Worm (Caenorhabditis elegans) whole organism, L1 larva: ENCODE data around the gene T21C9.9.
A peak's percentile ranks its signal among the peaks of the same experiment; 100 is the strongest.

Experiments used
- C04F5.9 ChIP-seq: sonication (generic microtip); optimal IDR thresholded peaks from 2 replicates; lab custom pipeline; 2016; ENCODE audit warnings: missing genetic modification characterization, missing compliant biosample characterization
- C16A3.4 ChIP-seq: fragments of 150-350 bp; optimal IDR thresholded peaks from 2 replicates; lab custom pipeline; 2014; ENCODE audit warnings: missing biosample characterization, missing genetic modification characterization
- aha-1 ChIP-seq: fragments of 150-350 bp; optimal IDR thresholded peaks from 2 replicates; lab custom pipeline; 2014; ENCODE audit warnings: missing biosample characterization, missing genetic modification characterization
- aly-2 ChIP-seq: fragments of 150-350 bp; optimal IDR thresholded peaks from 2 replicates; lab custom pipeline; 2014; ENCODE audit warnings: missing biosample characterization, missing genetic modification characterization
- ceh-63 ChIP-seq: fragments of 200-800 bp; sonication (Bioruptor generic); optimal IDR thresholded peaks from 2 replicates; lab custom pipeline; 2018; ENCODE audit warnings: mild to moderate bottlenecking, missing genetic modification characterization, missing compliant biosample characterization
- ceh-8 ChIP-seq: fragments of 200-800 bp; sonication (Bioruptor generic); optimal IDR thresholded peaks from 2 replicates; lab custom pipeline; 2018; ENCODE audit warnings: mild to moderate bottlenecking, missing genetic modification characterization, moderate library complexity, missing compliant biosample characterization
- ceh-82 ChIP-seq, 3 experiments: fragments of 150-350 bp in 1 of 3; sonication (generic microtip) in 2 of 3; optimal IDR thresholded peaks; 2 replicates each; lab custom pipeline; 2014 to 2017; ENCODE audit warnings: missing biosample characterization in 3 of 3, missing genetic modification characterization in 3 of 3
- ceh-88 ChIP-seq: fragments of 200-800 bp; sonication (Bioruptor generic); IDR thresholded peaks from 2 replicates; pipeline ENCODE4 v1.3.6; 2022; ENCODE audit warnings: missing genetic modification characterization, missing compliant biosample characterization
- ces-1 ChIP-seq: fragments of 150-350 bp; optimal IDR thresholded peaks from 2 replicates; lab custom pipeline; 2014; ENCODE audit warnings: missing biosample characterization, missing genetic modification reagents, missing genetic modification characterization
- dpl-1 ChIP-seq, 3 experiments: fragments of 150-350 bp in 2 of 3; sonication (generic microtip) in 1 of 3; optimal IDR thresholded peaks; 2 replicates each; lab custom pipeline; 2014 to 2017; ENCODE audit warnings: missing biosample characterization in 3 of 3, missing genetic modification characterization in 3 of 3, missing genetic modification reagents in 3 of 3
- dsc-1 ChIP-seq: sonication (generic microtip); optimal IDR thresholded peaks from 2 replicates; lab custom pipeline; 2016; ENCODE audit warnings: mild to moderate bottlenecking, missing genetic modification characterization, missing compliant biosample characterization
- efl-1 ChIP-seq, 4 experiments: fragments of 150-350 bp; optimal IDR thresholded peaks in 3 of 4; peaks in 1 of 4; 1 replicate in 1 of 4; 2 replicates in 3 of 4; lab custom pipeline; 2014; ENCODE audit warnings: missing biosample characterization in 2 of 4, missing genetic modification characterization in 2 of 4, missing genetic modification reagents in 2 of 4
- efl-3 ChIP-seq: fragments of 200-800 bp; sonication (Bioruptor generic); optimal IDR thresholded peaks from 2 replicates; lab custom pipeline; 2018; ENCODE audit warnings: mild to moderate bottlenecking, missing genetic modification characterization, missing compliant biosample characterization
- fkh-4 ChIP-seq: sonication (generic microtip); optimal IDR thresholded peaks from 2 replicates; lab custom pipeline; 2016; ENCODE audit warnings: missing compliant biosample characterization, missing genetic modification characterization, borderline replicate concordance
- fos-1 ChIP-seq: fragments of 150-350 bp; optimal IDR thresholded peaks from 2 replicates; lab custom pipeline; 2014; ENCODE audit warnings: missing biosample characterization, missing genetic modification characterization
- grh-1 ChIP-seq: fragments of 200-800 bp; sonication (Bioruptor generic); IDR thresholded peaks from 2 replicates; pipeline ENCODE4 v1.3.6; 2022; ENCODE audit warnings: missing genetic modification reagents, missing genetic modification characterization, missing compliant biosample characterization
- hlh-17 ChIP-seq: fragments of 200-800 bp; sonication (Bioruptor generic); optimal IDR thresholded peaks from 2 replicates; lab custom pipeline; 2018; ENCODE audit warnings: missing genetic modification characterization, mild to moderate bottlenecking, missing compliant biosample characterization, moderate library complexity, borderline replicate concordance
- hlh-4 ChIP-seq: sonication (generic microtip); optimal IDR thresholded peaks from 2 replicates; lab custom pipeline; 2016; ENCODE audit warnings: mild to moderate bottlenecking, missing genetic modification characterization, missing compliant biosample characterization
- irx-1 ChIP-seq: sonication (generic microtip); optimal IDR thresholded peaks from 2 replicates; lab custom pipeline; 2016; ENCODE audit warnings: missing genetic modification characterization, missing compliant biosample characterization
- lin-13 ChIP-seq: fragments of 150-350 bp; optimal IDR thresholded peaks from 2 replicates; lab custom pipeline; 2014; ENCODE audit warnings: missing biosample characterization, missing genetic modification reagents, missing genetic modification characterization
- lin-14 ChIP-seq: fragments of 200-800 bp; sonication (Bioruptor generic); optimal IDR thresholded peaks from 2 replicates; lab custom pipeline; 2018; ENCODE audit warnings: mild to moderate bottlenecking, missing genetic modification characterization, moderate library complexity, missing compliant biosample characterization
- lin-15B ChIP-seq: fragments of 150-350 bp; sonication (generic microtip); optimal IDR thresholded peaks from 3 replicates; lab custom pipeline; 2014; ENCODE audit warnings: missing biosample characterization, missing genetic modification characterization
- lin-35 ChIP-seq, 2 experiments: fragments of 150-350 bp; optimal IDR thresholded peaks; 2 replicates each; lab custom pipeline; 2014; ENCODE audit warnings: missing biosample characterization in 2 of 2, missing genetic modification characterization in 2 of 2, missing genetic modification reagents in 2 of 2
- lsy-2 ChIP-seq, 2 experiments: fragments of 150-350 bp; optimal IDR thresholded peaks; 2 replicates each; lab custom pipeline; 2014; ENCODE audit warnings: missing biosample characterization in 2 of 2, missing genetic modification characterization in 2 of 2
- mdl-1 ChIP-seq, 2 experiments: fragments of 150-350 bp; optimal IDR thresholded peaks; 2 replicates each; lab custom pipeline; 2014 to 2017; ENCODE audit warnings: missing biosample characterization in 2 of 2, missing genetic modification characterization in 2 of 2, inconsistent platforms in 1 of 2
- mef-2 ChIP-seq: fragments of 150-350 bp; optimal IDR thresholded peaks from 2 replicates; lab custom pipeline; 2014; ENCODE audit warnings: missing biosample characterization, missing genetic modification characterization
- mep-1 ChIP-seq: fragments of 150-350 bp; optimal IDR thresholded peaks from 2 replicates; lab custom pipeline; 2014; ENCODE audit warnings: missing biosample characterization, missing genetic modification characterization
- nhr-12 ChIP-seq: sonication (generic microtip); optimal IDR thresholded peaks from 2 replicates; lab custom pipeline; 2017; ENCODE audit warnings: missing biosample characterization, missing genetic modification characterization
- nhr-19 ChIP-seq: fragments of 200-800 bp; sonication (Bioruptor generic); conservative IDR thresholded peaks from 2 replicates; pipeline ENCODE4 v1.3.6; 2022; ENCODE audit warnings: missing genetic modification characterization, missing compliant biosample characterization
- nhr-20 ChIP-seq: sonication (generic microtip); optimal IDR thresholded peaks from 2 replicates; lab custom pipeline; 2016; ENCODE audit warnings: mild to moderate bottlenecking, missing genetic modification characterization, missing compliant biosample characterization
- nhr-47 ChIP-seq: sonication (generic microtip); optimal IDR thresholded peaks from 2 replicates; lab custom pipeline; 2016; ENCODE audit warnings: mild to moderate bottlenecking, missing genetic modification characterization, moderate library complexity, missing compliant biosample characterization
- nhr-76 ChIP-seq: sonication (generic microtip); optimal IDR thresholded peaks from 2 replicates; lab custom pipeline; 2017; ENCODE audit warnings: missing biosample characterization, missing genetic modification characterization
- nhr-77 ChIP-seq: fragments of 150-350 bp; optimal IDR thresholded peaks from 2 replicates; lab custom pipeline; 2014; ENCODE audit warnings: missing biosample characterization, missing genetic modification characterization
- nhr-90 ChIP-seq: sonication (generic microtip); optimal IDR thresholded peaks from 2 replicates; lab custom pipeline; 2016; ENCODE audit warnings: mild to moderate bottlenecking, missing genetic modification characterization, missing compliant biosample characterization; ENCODE audit not compliant: poor library complexity
- pqm-1 ChIP-seq: sonication (generic microtip); optimal IDR thresholded peaks from 3 replicates; lab custom pipeline; 2017; ENCODE audit warnings: missing biosample characterization, missing genetic modification characterization
- rnt-1 ChIP-seq: sonication (generic microtip); optimal IDR thresholded peaks from 2 replicates; lab custom pipeline; 2016; ENCODE audit warnings: mild to moderate bottlenecking, missing genetic modification characterization, moderate library complexity, missing compliant biosample characterization
- skn-1 ChIP-seq: fragments of 150-350 bp; optimal IDR thresholded peaks from 2 replicates; lab custom pipeline; 2014; ENCODE audit warnings: missing biosample characterization, missing genetic modification characterization
- sox-4 ChIP-seq: sonication (generic microtip); optimal IDR thresholded peaks from 2 replicates; lab custom pipeline; 2016; ENCODE audit warnings: missing genetic modification characterization, missing compliant biosample characterization
- swsn-7 ChIP-seq: sonication (generic microtip); optimal IDR thresholded peaks from 2 replicates; lab custom pipeline; 2016; ENCODE audit warnings: missing genetic modification characterization, missing compliant biosample characterization
- tbx-2 ChIP-seq: sonication (generic microtip); optimal IDR thresholded peaks from 2 replicates; lab custom pipeline; 2016; ENCODE audit warnings: missing genetic modification characterization, missing compliant biosample characterization
- unc-130 ChIP-seq: fragments of 150-350 bp; optimal IDR thresholded peaks from 2 replicates; lab custom pipeline; 2017; ENCODE audit warnings: missing biosample characterization, missing genetic modification characterization, inconsistent platforms
- unc-30 ChIP-seq: sonication (generic microtip); optimal IDR thresholded peaks from 2 replicates; lab custom pipeline; 2017; ENCODE audit warnings: missing biosample characterization, missing genetic modification characterization
- unc-86 ChIP-seq: sonication (generic microtip); optimal IDR thresholded peaks from 2 replicates; lab custom pipeline; 2016; ENCODE audit warnings: missing genetic modification characterization, missing compliant biosample characterization
- vab-15 ChIP-seq: sonication (generic microtip); optimal IDR thresholded peaks from 2 replicates; lab custom pipeline; 2017; ENCODE audit warnings: missing genotype, mild to moderate bottlenecking, missing genetic modification characterization, missing compliant biosample characterization
- xbp-1 ChIP-seq: sonication (generic microtip); optimal IDR thresholded peaks from 2 replicates; lab custom pipeline; 2016; ENCODE audit warnings: missing genetic modification characterization, missing compliant biosample characterization
- ztf-11 ChIP-seq, 2 experiments: sonication (generic microtip); optimal IDR thresholded peaks; 2 replicates each; lab custom pipeline; 2016 to 2017; ENCODE audit warnings: missing genetic modification characterization in 2 of 2, missing biosample characterization in 1 of 2, missing compliant biosample characterization in 1 of 2

The T21C9.9 gene

DNA sequence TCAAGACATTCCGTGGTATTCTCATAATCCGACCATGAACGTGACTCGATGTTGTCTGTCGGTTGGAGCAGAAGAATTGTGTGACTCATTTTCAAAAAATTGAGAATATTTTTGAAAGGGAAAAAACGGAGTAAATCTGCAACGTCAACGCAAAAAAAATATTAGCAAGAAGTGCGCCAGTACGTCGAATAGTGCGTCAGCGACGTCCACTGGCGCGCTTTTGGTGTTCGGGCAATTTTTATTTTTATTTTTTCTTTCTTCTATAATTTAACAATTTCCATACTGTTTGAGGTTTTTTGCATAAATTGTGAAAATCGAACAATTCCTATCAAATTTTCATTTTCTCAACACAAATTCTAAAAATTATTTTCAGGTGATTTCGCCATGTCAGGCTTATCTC is 13.4 kb downstream of the T21C9.9 start, which contains the start of the genes erh-1 and lpd-9 (continued):
- TF ChIP-seq hlh-17 (GFP tag; lab: Kevin White, UChicago) (no peak), nhr-76 (tag; lab: Kevin White, UChicago) (no peak), fkh-4 (tag; lab: Kevin White, UChicago) (no peak), C04F5.9 (tag; lab: Kevin White, UChicago) (peak; percentile 53), dpl-1 (GFP tag; optimal IDR thresholded peaks at IDR 0.05; lab: Kevin White, UChicago) (peak; percentile 75 to 83 (median 79)), grh-1 (peak; percentile 81), ces-1 (GFP tag; lab: Kevin White, UChicago) (no peak), lin-15B (tag; lab: Kevin White, UChicago) (peak; percentile 52), nhr-90 (tag; lab: Kevin White, UChicago) (peak; percentile 85), vab-15 (tag; lab: Kevin White, UChicago) (no peak), sox-4 (tag; lab: Kevin White, UChicago) (peak; percentile 28), swsn-7 (tag; lab: Kevin White, UChicago) (peak; percentile 87), dsc-1 (tag; lab: Kevin White, UChicago) (peak; percentile 88), irx-1 (tag; lab: Kevin White, UChicago) (peak; percentile 70), nhr-12 (tag; lab: Kevin White, UChicago) (no peak), efl-1 (optimal IDR thresholded peaks at IDR 0.05; lab: Kevin White, UChicago) (peak; percentile 76 to 83), efl-1 (GFP tag; optimal IDR thresholded peaks at IDR 0.05 in 1 of 2; lab: Kevin White, UChicago) (peak; percentile 77 to 98), nhr-19 (GFP tag; lab: Robert Waterston, UW) (peak; percentile 85), nhr-77 (tag; lab: Kevin White, UChicago) (peak; percentile 67), lin-35 (GFP tag; optimal IDR thresholded peaks at IDR 0.05; lab: Kevin White, UChicago) (peak; percentile 73 to 87), lsy-2 (tag; optimal IDR thresholded peaks at IDR 0.05; lab: Kevin White, UChicago) (peak; percentile 78 to 86), mdl-1 (tag; optimal IDR thresholded peaks at IDR 0.05; lab: Kevin White, UChicago) (peak in 1 of 2 experiments; percentile 25), hlh-4 (tag; lab: Kevin White, UChicago) (no peak), ceh-63 (no peak), pqm-1 (tag; lab: Kevin White, UChicago) (no peak), mef-2 (tag; lab: Kevin White, UChicago) (no peak), unc-130 (tag; lab: Kevin White, UChicago) (peak; percentile 22), rnt-1 (tag; lab: Kevin White, UChicago) (peak; percentile 89), efl-3 (GFP tag; lab: Kevin White, UChicago) (no peak), unc-30 (tag; lab: Kevin White, UChicago) (no peak), xbp-1 (peak; percentile 85), tbx-2 (tag; lab: Kevin White, UChicago) (peak; percentile 87), aha-1 (peak; percentile 30), nhr-47 (peak; percentile 90), ceh-8 (peak; percentile 51), ceh-88 (peak; percentile 21; the same call in 1 of the 2 replicates), ztf-11 (tag; optimal IDR thresholded peaks at IDR 0.05; lab: Kevin White, UChicago) (peak in 1 of 2 experiments; percentile 74), C16A3.4 (tag; lab: Kevin White, UChicago) (peak; percentile 57), fos-1 (tag; lab: Kevin White, UChicago) (no peak), aly-2 (tag; lab: Kevin White, UChicago) (peak; percentile 29), unc-86 (tag; lab: Kevin White, UChicago) (peak; percentile 80), lin-13 (GFP tag; lab: Kevin White, UChicago) (peak; percentile 17), mep-1 (tag; lab: Kevin White, UChicago) (peak; percentile 90), ceh-82 (tag; optimal IDR thresholded peaks at IDR 0.05; lab: Kevin White, UChicago) (peak; percentile 77 to 84 (median 79)), nhr-20 (tag; lab: Kevin White, UChicago) (peak; percentile 82), lin-14 (GFP tag; lab: Kevin White, UChicago) (no peak), skn-1 (tag; lab: Kevin White, UChicago) (peak; percentile 74)
- TF ChIP-seq, all 84 proteins: peak for 53
